Fruit fly (Drosophila melanogaster): ENCODE results near the gene bc10.

The bc10 gene

DNA sequence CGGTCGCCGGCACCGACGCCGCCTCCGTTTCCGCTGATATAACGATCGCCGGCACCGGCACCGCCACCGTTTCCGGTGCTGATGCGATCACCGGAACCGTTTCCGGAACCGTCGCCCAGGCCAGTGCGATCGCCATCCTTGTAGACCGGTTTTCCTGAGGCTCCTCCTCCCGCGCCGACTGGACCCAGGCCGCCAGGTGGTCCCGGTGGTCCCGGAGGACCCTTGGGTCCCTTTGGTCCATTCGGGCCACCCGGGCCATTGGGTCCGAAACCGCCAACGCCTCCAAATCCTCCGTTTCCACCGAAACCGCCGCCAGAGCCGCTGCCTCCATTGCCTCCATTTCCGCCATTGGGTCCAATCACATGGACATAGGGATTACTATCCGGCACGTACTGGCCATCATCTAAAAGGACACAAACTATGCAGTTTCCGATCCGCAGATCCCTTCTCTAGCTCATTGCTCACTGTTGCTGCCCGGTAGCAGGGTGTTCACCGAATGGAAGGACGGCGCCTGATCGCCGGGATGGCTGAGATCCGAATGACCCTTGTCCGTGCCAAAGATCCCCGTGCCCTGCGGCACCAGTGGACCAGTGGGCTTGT, 22.2 kb upstream of the bc10 start:
- TF ChIP-seq onecut (GFP tag; IDR thresholded peaks at IDR 0.05), result no peak
- TF ChIP-seq Dip2 (GFP tag; IDR thresholded peaks at IDR 0.05), result no peak
- no peak for TF ChIP-seq CG7928 (GFP tag; optimal IDR thresholded peaks at IDR 0.05)
- TF ChIP-seq CG11504 (tag; optimal IDR thresholded peaks at IDR 0.05), result no peak
- no peak for TF ChIP-seq CG8924 (tag; optimal IDR thresholded peaks at IDR 0.05)
- no peak for TF ChIP-seq CG31224 (GFP tag; IDR thresholded peaks at IDR 0.05)
- no peak for TF ChIP-seq oc (tag; optimal IDR thresholded peaks at IDR 0.05)
- TF ChIP-seq CG14441 (GFP tag; IDR thresholded peaks at IDR 0.05), result no peak
- TF ChIP-seq CG11456 (GFP tag; IDR thresholded peaks at IDR 0.05), result no peak
- TF ChIP-seq gsb-n (tag; optimal IDR thresholded peaks at IDR 0.05), result no peak
- peak; percentile 16 for TF ChIP-seq sens (GFP tag)
- no peak for TF ChIP-seq CG3726 (GFP tag; IDR thresholded peaks at IDR 0.05)
- no peak for TF ChIP-seq unpg (GFP tag; optimal IDR thresholded peaks at IDR 0.05)
- TF ChIP-seq kay (GFP tag; optimal IDR thresholded peaks at IDR 0.05), result no peak
- TF ChIP-seq Adf1 (GFP tag; IDR thresholded peaks at IDR 0.05), result no peak
- TF ChIP-seq Dbx (GFP tag; IDR thresholded peaks at IDR 0.05), result 0 out of 3 replicates have a peak, but pooled peaks have one; percentile 32
- peak; percentile 16 for TF ChIP-seq Hr39 (optimal IDR thresholded peaks at IDR 0.05)
- TF ChIP-seq CG31388 (GFP tag; optimal IDR thresholded peaks at IDR 0.05), result no peak
- TF ChIP-seq pum (GFP tag; optimal IDR thresholded peaks at IDR 0.05), result no peak
- TF ChIP-seq Ets97D (GFP tag; optimal IDR thresholded peaks at IDR 0.05), result no peak

DNA sequence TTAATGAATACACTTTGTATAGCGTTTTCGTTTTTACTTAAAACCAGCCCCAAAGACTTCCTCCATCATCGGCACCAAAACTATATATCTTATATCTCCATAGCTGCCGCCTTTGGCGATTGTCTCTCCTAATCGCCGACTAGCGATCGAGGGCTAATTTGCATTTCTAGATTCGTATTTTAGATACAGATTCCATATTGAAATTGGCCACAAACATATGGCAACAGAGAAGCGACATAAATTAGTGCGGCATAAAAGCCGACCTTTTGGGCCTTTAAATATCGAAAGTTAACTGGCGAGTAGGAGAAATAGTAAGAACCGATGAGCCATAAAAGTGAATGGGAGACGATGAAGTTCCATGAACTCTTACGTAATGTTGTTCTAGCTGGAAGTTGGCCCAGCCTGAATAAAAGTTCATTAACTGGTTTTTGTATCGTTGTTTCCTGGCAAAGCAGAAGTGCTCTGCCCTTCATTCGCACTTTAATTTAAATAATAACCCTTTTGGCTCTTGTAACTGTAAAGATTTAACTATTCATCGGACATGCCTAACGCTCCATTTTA, 16.4 kb upstream of the bc10 start:
- no peak for TF ChIP-seq CG18476 (GFP tag; optimal IDR thresholded peaks at IDR 0.05)
- no peak for TF ChIP-seq CG11085 (GFP tag; IDR thresholded peaks at IDR 0.05)
- no peak for TF ChIP-seq CG3163 (GFP tag; optimal IDR thresholded peaks at IDR 0.05)
- no peak for TF ChIP-seq ranshi (GFP tag; IDR thresholded peaks at IDR 0.05)
- TF ChIP-seq salm (tag; optimal IDR thresholded peaks at IDR 0.05), result no peak
- TF ChIP-seq stwl (tag; optimal IDR thresholded peaks at IDR 0.05), result no peak
- TF ChIP-seq CG18764 (GFP tag; optimal IDR thresholded peaks at IDR 0.05), result no peak
- TF ChIP-seq crc (GFP tag; optimal IDR thresholded peaks at IDR 0.05), result no peak
- no peak for TF ChIP-seq Meics (GFP tag; optimal IDR thresholded peaks at IDR 0.05)
- no peak for TF ChIP-seq otp (GFP tag; IDR thresholded peaks at IDR 0.05)
- no peak for TF ChIP-seq CG3847 (GFP tag; IDR thresholded peaks at IDR 0.05)
- TF ChIP-seq CG17328 (GFP tag; IDR thresholded peaks at IDR 0.05), result no peak
- no peak for TF ChIP-seq gt (GFP tag; IDR thresholded peaks at IDR 0.05)
- TF ChIP-seq Deaf1 (tag; optimal IDR thresholded peaks at IDR 0.05), result no peak
- no peak for TF ChIP-seq CG13287 (GFP tag; IDR thresholded peaks at IDR 0.05; ENCODE audit: partially characterized antibody)
- no peak for TF ChIP-seq CG12659 (GFP tag; optimal IDR thresholded peaks at IDR 0.05)
- no peak for TF ChIP-seq wek (GFP tag; optimal IDR thresholded peaks at IDR 0.05)
- TF ChIP-seq Hand (GFP tag; optimal IDR thresholded peaks at IDR 0.05), result no peak
- no peak for TF ChIP-seq lov (optimal IDR thresholded peaks at IDR 0.05)
- no peak for TF ChIP-seq lov (GFP tag; IDR thresholded peaks at IDR 0.05)
- no peak for TF ChIP-seq chn (GFP tag; optimal IDR thresholded peaks at IDR 0.05)
- TF ChIP-seq repo (GFP tag; optimal IDR thresholded peaks at IDR 0.05), result no peak
- TF ChIP-seq H15 (GFP tag; IDR thresholded peaks at IDR 0.05), result no peak
- TF ChIP-seq CG2875 (GFP tag; optimal IDR thresholded peaks at IDR 0.05), result no peak
- TF ChIP-seq phol (tag; optimal IDR thresholded peaks at IDR 0.05), result no peak
- TF ChIP-seq GATAe (GFP tag; conservative IDR thresholded peaks at IDR 0.05), result no peak
- no peak for TF ChIP-seq CG8388 (GFP tag; optimal IDR thresholded peaks at IDR 0.05)
- no peak for TF ChIP-seq CG10979 (tag; optimal IDR thresholded peaks at IDR 0.05)
- TF ChIP-seq Gsc (GFP tag; IDR thresholded peaks at IDR 0.05), result no peak
- no peak for TF ChIP-seq CG1792 (GFP tag; optimal IDR thresholded peaks at IDR 0.05)
- TF ChIP-seq CG13894 (tag; optimal IDR thresholded peaks at IDR 0.05), result peak; percentile 91
- TF ChIP-seq Med (GFP tag), result peak; percentile 30
